Worm (Caenorhabditis elegans): ENCODE measurements around the gene fbxb-43.
"Not testable (repeated sequence)": the region's sequence is repeated elsewhere in the genome, so short reads cannot be mapped to it uniquely, and the experiment has no call there.

DNA sequence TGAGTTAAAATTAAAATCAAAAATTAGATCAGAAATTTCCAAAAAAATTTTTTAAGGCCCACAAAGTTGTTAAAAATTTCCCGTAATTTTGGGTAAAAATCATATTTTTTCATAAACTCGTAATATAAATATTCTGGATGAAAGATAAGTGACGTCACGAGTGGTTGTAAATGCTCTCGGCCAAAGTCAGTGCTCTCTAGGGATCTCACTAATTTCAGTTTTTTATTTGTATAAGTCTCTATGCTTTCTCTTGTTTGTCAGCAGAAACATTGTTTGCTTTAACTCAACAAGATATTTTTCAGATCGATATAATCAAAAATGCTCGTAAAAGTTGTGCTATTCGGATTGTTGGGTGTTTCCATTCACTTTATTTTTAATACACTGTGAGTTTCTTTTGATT is 7.2 kb downstream of the fbxb-43 start, which contains the start of gene K05F6.4:
- not testable (repeated sequence) for TF ChIP-seq sea-1 (GFP tag; conservative IDR thresholded peaks at IDR 0.05); ama-1 (optimal IDR thresholded peaks at IDR 0.05); scrt-1 (GFP tag; IDR thresholded peaks at IDR 0.05); aly-1 (tag; optimal IDR thresholded peaks at IDR 0.05); flt-1 (GFP tag; IDR thresholded peaks at IDR 0.05); ets-7 (tag; optimal IDR thresholded peaks at IDR 0.05); tbx-37 (GFP tag; conservative IDR thresholded peaks at IDR 0.05); hmbx-1 (tag; optimal IDR thresholded peaks at IDR 0.05); hmg-4 (GFP tag; optimal IDR thresholded peaks at IDR 0.05); B0310.2 (tag; optimal IDR thresholded peaks at IDR 0.05); tra-4 (tag; optimal IDR thresholded peaks at IDR 0.05)
